Worm (Caenorhabditis elegans) whole organism, L1 larva: ENCODE results near the gene bmy-1.

Source experiments
- Y116A8C.19 ChIP-seq: sonication (generic microtip); optimal IDR thresholded peaks from 2 replicates; lab custom pipeline; 2016; ENCODE audit warnings: missing compliant biosample characterization, missing genetic modification characterization, borderline replicate concordance
- ama-1 ChIP-seq: fragments of 150-350 bp; optimal IDR thresholded peaks from 2 replicates; lab custom pipeline; 2014
- dpl-1 ChIP-seq, 3 experiments: fragments of 150-350 bp in 2 of 3; sonication (generic microtip) in 1 of 3; optimal IDR thresholded peaks; 2 replicates each; lab custom pipeline; 2014 to 2017; ENCODE audit warnings: missing biosample characterization in 3 of 3, missing genetic modification characterization in 3 of 3, missing genetic modification reagents in 3 of 3
- elt-3 ChIP-seq, 6 experiments: fragments of 150-350 bp in 1 of 6; sonication (generic microtip); optimal IDR thresholded peaks; 2 replicates each; lab custom pipeline; 2017 to 2018; ENCODE audit warnings: missing biosample characterization in 6 of 6, missing genetic modification characterization in 6 of 6, inconsistent platforms in 1 of 6
- fkh-10 ChIP-seq: sonication (generic microtip); optimal IDR thresholded peaks from 2 replicates; lab custom pipeline; 2017; ENCODE audit warnings: missing biosample characterization, missing genetic modification reagents, missing genetic modification characterization
- hlh-4 ChIP-seq: sonication (generic microtip); optimal IDR thresholded peaks from 2 replicates; lab custom pipeline; 2016; ENCODE audit warnings: mild to moderate bottlenecking, missing genetic modification characterization, missing compliant biosample characterization
- jun-1 ChIP-seq: fragments of 150-350 bp; optimal IDR thresholded peaks from 2 replicates; lab custom pipeline; 2014; ENCODE audit warnings: missing biosample characterization, missing genetic modification reagents, missing genetic modification characterization
- lin-35 ChIP-seq, 2 experiments: fragments of 150-350 bp; optimal IDR thresholded peaks; 2 replicates each; lab custom pipeline; 2014; ENCODE audit warnings: missing biosample characterization in 2 of 2, missing genetic modification characterization in 2 of 2, missing genetic modification reagents in 2 of 2
- mdl-1 ChIP-seq, 2 experiments: fragments of 150-350 bp; optimal IDR thresholded peaks; 2 replicates each; lab custom pipeline; 2014 to 2017; ENCODE audit warnings: missing biosample characterization in 2 of 2, missing genetic modification characterization in 2 of 2, inconsistent platforms in 1 of 2
- nhr-19 ChIP-seq: fragments of 200-800 bp; sonication (Bioruptor generic); conservative IDR thresholded peaks from 2 replicates; pipeline ENCODE4 v1.3.6; 2022; ENCODE audit warnings: missing genetic modification characterization, missing compliant biosample characterization
- pag-3 ChIP-seq: sonication (generic microtip); optimal IDR thresholded peaks from 2 replicates; lab custom pipeline; 2017; ENCODE audit warnings: missing genetic modification characterization, mild to moderate bottlenecking, missing compliant biosample characterization, antibody characterized with exemption, borderline replicate concordance; ENCODE audit not compliant: insufficient read depth
- skn-1 ChIP-seq: fragments of 150-350 bp; optimal IDR thresholded peaks from 2 replicates; lab custom pipeline; 2014; ENCODE audit warnings: missing biosample characterization, missing genetic modification characterization
- unc-62 ChIP-seq: fragments of 150-350 bp; optimal IDR thresholded peaks from 2 replicates; lab custom pipeline; 2014; ENCODE audit warnings: missing biosample characterization, missing genetic modification reagents, missing genetic modification characterization
- zag-1 ChIP-seq: fragments of 150-350 bp; optimal IDR thresholded peaks from 2 replicates; lab custom pipeline; 2014; ENCODE audit warnings: missing biosample characterization, missing genetic modification characterization

ce11 chrII:5353642-5354041, 4.9 kb upstream of the bmy-1 start:
- TF ChIP-seq unc-62 (GFP tag; lab: Kevin White, UChicago) = no peak
- TF ChIP-seq ama-1 (lab: Kevin White, UChicago) = no peak
- no peak for TF ChIP-seq jun-1 (tag; lab: Kevin White, UChicago)
- no peak for TF ChIP-seq nhr-19 (GFP tag; lab: Robert Waterston, UW)
- TF ChIP-seq lin-35 (GFP tag; optimal IDR thresholded peaks at IDR 0.05; lab: Kevin White, UChicago) = no peak
- TF ChIP-seq pag-3 (tag; lab: Kevin White, UChicago) = no peak
- TF ChIP-seq mdl-1 (tag; optimal IDR thresholded peaks at IDR 0.05; lab: Kevin White, UChicago) = no peak
- TF ChIP-seq zag-1 = no peak
- no peak for TF ChIP-seq Y116A8C.19 (tag; lab: Kevin White, UChicago)
- TF ChIP-seq skn-1 (tag; lab: Kevin White, UChicago) = no peak
- no peak for TF ChIP-seq hlh-4
- TF ChIP-seq elt-3 (tag; optimal IDR thresholded peaks at IDR 0.05; lab: Kevin White, UChicago) = no peak
- TF ChIP-seq fkh-10 = no peak
- no peak for TF ChIP-seq dpl-1 (GFP tag; optimal IDR thresholded peaks at IDR 0.05; lab: Kevin White, UChicago)
